Fruit fly (Drosophila melanogaster) whole organism, embryonic: Measurements from ENCODE around the gene CG3815.

ENCODE experiments used
- Abd-B ChIP-seq: fragments of 200-800 bp; sonication (Bioruptor generic); optimal IDR thresholded peaks from 2 replicates; lab custom pipeline; 2018; ENCODE audit warnings: missing biosample characterization, mild to moderate bottlenecking, missing genetic modification characterization, moderate library complexity
- Atf6 ChIP-seq: fragments of 200-800 bp; sonication (Bioruptor generic); IDR thresholded peaks from 2 replicates; pipeline ENCODE4 v1.3.6; 2022; ENCODE audit warnings: missing biosample characterization, missing genetic modification characterization
- CG10267 ChIP-seq: fragments of 200-800 bp; sonication (Bioruptor generic); optimal IDR thresholded peaks from 2 replicates; lab custom pipeline; 2018; ENCODE audit warnings: missing biosample characterization, mild to moderate bottlenecking, missing genetic modification characterization, moderate library complexity
- CG10654 ChIP-seq: fragments of 200-800 bp; sonication (Bioruptor generic); optimal IDR thresholded peaks from 2 replicates; lab custom pipeline; 2016; ENCODE audit warnings: missing biosample characterization, missing genetic modification characterization
- CG11093 ChIP-seq: fragments of 200-800 bp; sonication (Bioruptor generic); IDR thresholded peaks from 3 replicates; pipeline ENCODE4 v1.3.6; 2022; ENCODE audit warnings: missing biosample characterization, missing genetic modification characterization
- CG12071 ChIP-seq: fragments of 200-800 bp; sonication (Bioruptor generic); optimal IDR thresholded peaks from 3 replicates; lab custom pipeline; 2018; ENCODE audit warnings: missing biosample characterization, mild to moderate bottlenecking, missing genetic modification characterization
- CG12219 ChIP-seq: fragments of 200-800 bp; sonication (Bioruptor generic); optimal IDR thresholded peaks from 3 replicates; lab custom pipeline; 2018; ENCODE audit warnings: missing biosample characterization, mild to moderate bottlenecking, missing genetic modification characterization
- CG1233 ChIP-seq: fragments of 200-800 bp; sonication (Bioruptor generic); optimal IDR thresholded peaks from 4 replicates; lab custom pipeline; 2018; ENCODE audit warnings: missing biosample characterization, mild to moderate bottlenecking, missing genetic modification characterization
- CG12391 ChIP-seq: fragments of 200-800 bp; sonication (Bioruptor generic); optimal IDR thresholded peaks from 3 replicates; lab custom pipeline; 2018; ENCODE audit warnings: missing biosample characterization, mild to moderate bottlenecking, missing genetic modification characterization, moderate library complexity
- CG13296 ChIP-seq: fragments of 200-800 bp; sonication (Bioruptor generic); optimal IDR thresholded peaks from 3 replicates; lab custom pipeline; 2018; ENCODE audit warnings: missing biosample characterization, mild to moderate bottlenecking, missing genetic modification characterization
- CG14965 ChIP-seq: fragments of 200-800 bp; sonication (Bioruptor generic); optimal IDR thresholded peaks from 2 replicates; lab custom pipeline; 2016; ENCODE audit warnings: missing biosample characterization, missing genetic modification characterization, borderline replicate concordance
- CG15514 ChIP-seq: fragments of 200-800 bp; sonication (Bioruptor generic); optimal IDR thresholded peaks from 3 replicates; lab custom pipeline; 2017; ENCODE audit warnings: missing biosample characterization, missing genetic modification characterization, mild to moderate bottlenecking, moderate library complexity, missing genetic modification reagents
- CG17186 ChIP-seq: fragments of 200-800 bp; sonication (Bioruptor generic); optimal IDR thresholded peaks from 3 replicates; lab custom pipeline; 2017; ENCODE audit warnings: missing biosample characterization, missing genetic modification reagents, missing genetic modification characterization
- CG18011 ChIP-seq: fragments of 200-800 bp; sonication (Bioruptor generic); optimal IDR thresholded peaks from 2 replicates; lab custom pipeline; 2017; ENCODE audit warnings: missing biosample characterization, missing genetic modification characterization, mild to moderate bottlenecking, moderate library complexity, missing genotype
- CG18476 ChIP-seq: fragments of 200-800 bp; sonication (Bioruptor generic); optimal IDR thresholded peaks from 2 replicates; lab custom pipeline; 2016; ENCODE audit warnings: missing biosample characterization, mild to moderate bottlenecking, missing genetic modification characterization
- CG18764 ChIP-seq: fragments of 200-800 bp; sonication (Bioruptor generic); optimal IDR thresholded peaks from 3 replicates; lab custom pipeline; 2016; ENCODE audit warnings: missing biosample characterization, missing genetic modification characterization
- CG2199 ChIP-seq: fragments of 200-800 bp; sonication (Bioruptor generic); IDR thresholded peaks from 3 replicates; pipeline ENCODE4 v1.3.6; 2022; ENCODE audit warnings: missing biosample characterization, missing genetic modification characterization
- CG2875 ChIP-seq: fragments of 200-800 bp; sonication (Bioruptor generic); optimal IDR thresholded peaks from 2 replicates; lab custom pipeline; 2017; ENCODE audit warnings: missing biosample characterization, mild to moderate bottlenecking, missing genetic modification characterization, missing genetic modification reagents
- CG34224 ChIP-seq: fragments of 200-800 bp; sonication (Bioruptor generic); IDR thresholded peaks from 3 replicates; pipeline ENCODE4 v1.3.6; 2022; ENCODE audit warnings: missing biosample characterization, missing genetic modification characterization; ENCODE audit not compliant: partially characterized antibody
- CG4282 ChIP-seq: fragments of 200-800 bp; sonication (Bioruptor generic); optimal IDR thresholded peaks from 2 replicates; lab custom pipeline; 2016; ENCODE audit warnings: missing biosample characterization, missing genetic modification characterization
- CG43689 ChIP-seq: fragments of 200-800 bp; sonication (Bioruptor generic); IDR thresholded peaks from 2 replicates; pipeline ENCODE4 v1.3.6; 2022; ENCODE audit warnings: missing biosample characterization, missing genetic modification characterization
- CG7271 ChIP-seq: fragments of 200-800 bp; sonication (Bioruptor generic); optimal IDR thresholded peaks from 2 replicates; lab custom pipeline; 2018; ENCODE audit warnings: missing biosample characterization, mild to moderate bottlenecking, missing genetic modification characterization, moderate library complexity
- CG9876 ChIP-seq: fragments of 200-800 bp; sonication (Bioruptor generic); optimal IDR thresholded peaks from 2 replicates; lab custom pipeline; 2016; ENCODE audit warnings: missing biosample characterization, missing genetic modification characterization
- CHES-1-like ChIP-seq: fragments of 200-800 bp; sonication (Bioruptor generic); optimal IDR thresholded peaks from 2 replicates; lab custom pipeline; 2016; ENCODE audit warnings: missing biosample characterization, missing genetic modification characterization
- CTCF ChIP-seq: fragments of 200-800 bp; sonication (Bioruptor generic); optimal IDR thresholded peaks from 2 replicates; lab custom pipeline; 2017; ENCODE audit warnings: missing biosample characterization, mild to moderate bottlenecking, missing genetic modification characterization, moderate library complexity
- Chrac-16 ChIP-seq: fragments of 200-800 bp; sonication (Bioruptor generic); optimal IDR thresholded peaks from 3 replicates; lab custom pipeline; 2016; ENCODE audit warnings: missing biosample characterization, missing genetic modification characterization
- Dbx ChIP-seq: fragments of 200-800 bp; sonication (Bioruptor generic); IDR thresholded peaks from 3 replicates; pipeline ENCODE4 v1.3.6; 2022; ENCODE audit warnings: missing biosample characterization, missing genetic modification characterization
- Dref ChIP-seq: fragments of 200-800 bp; sonication (Bioruptor generic); IDR thresholded peaks from 2 replicates; pipeline ENCODE4 v1.3.6; 2022; ENCODE audit warnings: missing biosample characterization, missing genetic modification characterization
- Lim3 ChIP-seq: fragments of 200-800 bp; sonication (Bioruptor generic); IDR thresholded peaks from 2 replicates; pipeline ENCODE4 v1.3.6; 2022; ENCODE audit warnings: missing biosample characterization, missing genetic modification characterization
- PHDP ChIP-seq: fragments of 200-800 bp; sonication (Bioruptor generic); optimal IDR thresholded peaks from 3 replicates; lab custom pipeline; 2018; ENCODE audit warnings: missing biosample characterization, mild to moderate bottlenecking, missing genetic modification characterization, moderate library complexity
- Usf ChIP-seq: fragments of 200-800 bp; sonication (Bioruptor generic); optimal IDR thresholded peaks from 2 replicates; lab custom pipeline; 2017; ENCODE audit warnings: missing genotype, missing biosample characterization, missing genetic modification characterization
- Xrp1 ChIP-seq: fragments of 200-800 bp; sonication (Bioruptor generic); IDR thresholded peaks from 2 replicates; pipeline ENCODE4 v1.3.6; 2022; ENCODE audit warnings: missing biosample characterization, missing genetic modification characterization
- ara ChIP-seq: fragments of 200-800 bp; sonication (Bioruptor generic); IDR thresholded peaks from 2 replicates; pipeline ENCODE4 v1.3.6; 2022; ENCODE audit warnings: missing biosample characterization, missing genetic modification characterization
- bcd ChIP-seq: fragments of 200-800 bp; sonication (Bioruptor generic); optimal IDR thresholded peaks from 2 replicates; lab custom pipeline; 2017; ENCODE audit warnings: missing biosample characterization, mild to moderate bottlenecking, missing genetic modification characterization
- bigmax ChIP-seq: fragments of 200-800 bp; sonication (Bioruptor generic); optimal IDR thresholded peaks from 2 replicates; lab custom pipeline; 2018; ENCODE audit warnings: missing biosample characterization, mild to moderate bottlenecking, missing genetic modification characterization
- cas ChIP-seq: fragments of 200-800 bp; sonication (Bioruptor generic); IDR thresholded peaks from 2 replicates; pipeline ENCODE4 v1.3.6; 2022; ENCODE audit warnings: missing biosample characterization, missing genetic modification characterization
- caup ChIP-seq: fragments of 200-800 bp; sonication (Bioruptor generic); optimal IDR thresholded peaks from 3 replicates; lab custom pipeline; 2017; ENCODE audit warnings: missing biosample characterization, mild to moderate bottlenecking, missing genetic modification characterization, moderate library complexity; ENCODE audit not compliant: severe bottlenecking
- cg ChIP-seq: fragments of 200-800 bp; sonication (Bioruptor generic); optimal IDR thresholded peaks from 3 replicates; lab custom pipeline; 2019; ENCODE audit warnings: missing biosample characterization, mild to moderate bottlenecking, missing genetic modification characterization, moderate library complexity
- emc ChIP-seq: fragments of 200-800 bp; sonication (Bioruptor generic); optimal IDR thresholded peaks from 2 replicates; lab custom pipeline; 2016; ENCODE audit warnings: missing biosample characterization, missing genetic modification characterization
- eyg ChIP-seq: fragments of 200-800 bp; sonication (Bioruptor generic); optimal IDR thresholded peaks from 3 replicates; lab custom pipeline; 2016; ENCODE audit warnings: missing biosample characterization, missing genetic modification characterization
- grau ChIP-seq: fragments of 200-800 bp; optimal IDR thresholded peaks from 3 replicates; lab custom pipeline; 2019; ENCODE audit warnings: missing biosample characterization, mild to moderate bottlenecking, missing genetic modification characterization, moderate library complexity
- gro ChIP-seq: fragments of 200-800 bp; sonication (Bioruptor generic); optimal IDR thresholded peaks from 2 replicates; lab custom pipeline; 2016; ENCODE audit warnings: missing biosample characterization, missing genetic modification characterization
- lab ChIP-seq: fragments of 200-800 bp; sonication (Bioruptor generic); optimal IDR thresholded peaks from 3 replicates; lab custom pipeline; 2017; ENCODE audit warnings: missing biosample characterization, missing genetic modification characterization, mild to moderate bottlenecking, moderate library complexity, missing genetic modification reagents
- nmo ChIP-seq: fragments of 200-800 bp; sonication (Bioruptor generic); optimal IDR thresholded peaks from 2 replicates; lab custom pipeline; 2018; ENCODE audit warnings: missing biosample characterization, mild to moderate bottlenecking, missing genetic modification characterization, moderate library complexity
- pum ChIP-seq: fragments of 200-800 bp; sonication (Bioruptor generic); optimal IDR thresholded peaks from 2 replicates; lab custom pipeline; 2016; ENCODE audit warnings: missing biosample characterization, missing genetic modification characterization
- ro ChIP-seq: fragments of 200-800 bp; sonication (Bioruptor generic); IDR thresholded peaks from 2 replicates; pipeline ENCODE4 v1.3.6; 2022; ENCODE audit warnings: missing biosample characterization, missing genetic modification characterization
- so ChIP-seq: fragments of 200-800 bp; sonication (Bioruptor generic); IDR thresholded peaks from 3 replicates; pipeline ENCODE4 v1.3.6; 2022; ENCODE audit warnings: missing biosample characterization, missing genetic modification characterization
- trh ChIP-seq: fragments of 200-800 bp; sonication (Bioruptor generic); optimal IDR thresholded peaks from 2 replicates; lab custom pipeline; 2016; ENCODE audit warnings: missing biosample characterization, missing genetic modification characterization
- tx ChIP-seq: fragments of 200-800 bp; sonication (Bioruptor generic); optimal IDR thresholded peaks from 2 replicates; lab custom pipeline; 2016; ENCODE audit warnings: missing biosample characterization, missing genetic modification characterization

Gene CG3815

dm6 chrX:6267187-6267711, 27.9 kb upstream of the CG3815 start, which contains the start of gene schlank (continued):
- TF ChIP-seq CG18476 (GFP tag; lab: Kevin White, UChicago): peak; percentile 31
- TF ChIP-seq CG12219 (GFP tag; lab: Kevin White, UChicago): peak; percentile 40
- TF ChIP-seq pum: peak; percentile 51
- no peak for TF ChIP-seq CG34224
- TF ChIP-seq tx (GFP tag; lab: Kevin White, UChicago): peak; percentile 27
- TF ChIP-seq CG15514 (GFP tag; lab: Kevin White, UChicago): peak; percentile 12
- 0 out of 3 replicates have a peak, but pooled peaks have one; percentile 36 for TF ChIP-seq Dbx
- peak; percentile 40 for TF ChIP-seq CG10654 (GFP tag; lab: Kevin White, UChicago)
- no peak for TF ChIP-seq CG43689 (GFP tag; lab: Robert Waterston, UW)
- peak; percentile 24; the same call in 1 of the 2 replicates for TF ChIP-seq Dref (GFP tag; lab: Robert Waterston, UW)
- peak; percentile 9 for TF ChIP-seq CHES-1-like (GFP tag; lab: Kevin White, UChicago)
- TF ChIP-seq CTCF (GFP tag; lab: Kevin White, UChicago): no peak
- peak; percentile 26 for TF ChIP-seq CG9876 (GFP tag; lab: Kevin White, UChicago)
- no peak for TF ChIP-seq lab (GFP tag; lab: Kevin White, UChicago)
- peak; percentile 41 for TF ChIP-seq Abd-B (GFP tag; lab: Kevin White, UChicago)
- TF ChIP-seq trh (GFP tag; lab: Kevin White, UChicago): no peak
- peak; percentile 43 for TF ChIP-seq CG18764 (GFP tag; lab: Kevin White, UChicago)
- no peak for TF ChIP-seq Usf (GFP tag; lab: Kevin White, UChicago)
- TF ChIP-seq CG14965: no peak
- no peak for TF ChIP-seq ara (GFP tag; lab: Robert Waterston, UW)
- TF ChIP-seq gro: no peak
- no peak for TF ChIP-seq CG7271 (tag; lab: Kevin White, UChicago)
- TF ChIP-seq CG18011 (GFP tag; lab: Kevin White, UChicago): no peak
- peak; percentile 53; the same call in 1 of the 2 replicates for TF ChIP-seq Atf6 (GFP tag; lab: Robert Waterston, UW)
- TF ChIP-seq CG13296 (GFP tag; lab: Kevin White, UChicago): peak; percentile 31
- TF ChIP-seq bigmax (GFP tag; lab: Kevin White, UChicago): no peak
- TF ChIP-seq CG12391 (tag; lab: Kevin White, UChicago): peak; percentile 52
- peak; percentile 99 for TF ChIP-seq grau (tag; lab: Kevin White, UChicago)
- peak; percentile 41 for TF ChIP-seq Chrac-16 (GFP tag; lab: Kevin White, UChicago)
- TF ChIP-seq Xrp1: peak; percentile 46; the same call in 1 of the 2 replicates
- peak; percentile 21 for TF ChIP-seq bcd (GFP tag; lab: Kevin White, UChicago)
- TF ChIP-seq ro (GFP tag; lab: Robert Waterston, UW): no peak
- peak; percentile 20 for TF ChIP-seq caup (GFP tag; lab: Kevin White, UChicago)
- TF ChIP-seq PHDP (tag; lab: Kevin White, UChicago): no peak
- 0 out of 3 replicates have a peak, but pooled peaks have one; percentile 2 for TF ChIP-seq so (GFP tag; lab: Robert Waterston, UW)
- no peak for TF ChIP-seq cas (GFP tag; lab: Robert Waterston, UW)
- TF ChIP-seq CG1233 (GFP tag; lab: Kevin White, UChicago): peak; percentile 2
- no peak for TF ChIP-seq emc (GFP tag; lab: Kevin White, UChicago)
- TF ChIP-seq, all 482 proteins: peak for 230

DNA sequence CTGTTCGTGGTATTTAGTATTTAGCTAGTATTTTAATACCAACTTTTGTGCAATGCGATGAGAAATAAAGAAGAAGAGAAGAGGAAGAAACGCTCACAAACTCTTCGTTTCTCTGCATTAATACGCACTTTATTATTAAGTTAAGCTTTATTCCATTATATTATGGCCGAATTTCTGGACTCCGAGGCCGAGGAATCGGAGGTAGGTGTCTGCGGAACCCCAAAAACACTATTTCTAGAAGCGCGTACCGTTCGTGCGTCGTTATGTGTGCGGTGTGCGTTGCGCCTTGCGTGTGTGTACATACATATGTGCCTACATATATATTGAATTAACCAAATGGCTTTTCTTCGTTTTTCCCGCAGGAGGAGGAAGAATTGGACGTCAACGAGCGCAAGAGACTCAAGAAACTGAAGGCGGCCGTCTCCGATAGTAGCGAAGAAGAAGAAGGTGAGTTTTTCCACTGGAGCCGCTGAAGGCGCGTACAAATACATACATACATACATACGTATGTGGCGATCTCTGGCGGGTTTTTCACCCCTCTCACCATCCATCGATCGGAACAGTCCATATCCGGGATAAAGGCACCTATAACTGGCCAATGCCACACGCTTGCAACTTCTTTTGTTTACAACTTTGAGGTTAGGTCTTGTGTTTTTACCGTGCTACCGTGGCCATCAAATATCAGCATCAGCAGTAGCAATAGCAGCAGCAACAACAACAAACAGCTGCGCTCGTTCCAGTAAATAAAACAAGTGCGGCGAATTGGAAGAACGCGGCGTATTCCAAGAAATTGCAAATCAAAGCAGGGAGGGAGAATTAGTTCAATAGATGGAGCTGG, 27.2 kb upstream of the CG3815 start, which contains the start of gene Spt6:
TSS of gene Spt6 (plus strand) at position 53 of the 838 bp plus-strand sequence.
- TF ChIP-seq CG10267 (tag; lab: Kevin White, UChicago) (no peak), CG17186 (GFP tag; lab: Kevin White, UChicago) (no peak), CG11093 (GFP tag; lab: Robert Waterston, UW) (0 out of 3 replicates have a peak, but pooled peaks have one; percentile 4), cg (GFP tag; lab: Kevin White, UChicago) (peak; percentile 59), gro (no peak), CG2199 (GFP tag; lab: Robert Waterston, UW) (no peak), CG34224 (no peak), nmo (GFP tag; lab: Kevin White, UChicago) (no peak), CG4282 (GFP tag; lab: Kevin White, UChicago) (no peak), Lim3 (GFP tag; lab: Robert Waterston, UW) (no peak), CG2875 (no peak), eyg (GFP tag; lab: Kevin White, UChicago) (no peak), CG12071 (GFP tag; lab: Kevin White, UChicago) (no peak)
